Fruit fly (Drosophila melanogaster) whole organism: ENCODE measurements around the gene CG42713.

Source experiments
- pan ChIP-seq: fragments of >200 bp; optimal IDR thresholded peaks from 2 replicates; lab custom pipeline; 2017
- usp ChIP-seq: fragments of >200 bp; optimal IDR thresholded peaks from 2 replicates; lab custom pipeline; 2017; ENCODE audit warnings: missing biosample characterization, missing genetic modification characterization, mixed read lengths

dm6 chr2L:8842262-8842561 is 49.0 kb upstream of the CG42713 start:
- no peak for TF ChIP-seq usp
- no peak for TF ChIP-seq pan
